Worm (Caenorhabditis elegans): ENCODE data around the gene cdd-2.

Gene cdd-2

ce11 chrIV:7554351-7554750 lies 6.7 kb upstream of the cdd-2 start, which contains the start of gene F49E8.6:
Gene F49E8.6, minus strand, starts transcription at chrIV:7554667.
- TF ChIP-seq hmg-1.2 (GFP tag; IDR thresholded peaks at IDR 0.05) (peak; percentile 38; the same call in 1 of the 2 replicates), ets-4 (GFP tag; optimal IDR thresholded peaks at IDR 0.05) (no peak)

- no peak for TF ChIP-seq xnd-1 (tag; optimal IDR thresholded peaks at IDR 0.05)
- no peak for TF ChIP-seq Y79H2A.3 (GFP tag; conservative IDR thresholded peaks at IDR 0.05)
- TF ChIP-seq Y56A3A.18 (GFP tag; IDR thresholded peaks at IDR 0.05): no peak
- no peak for TF ChIP-seq unc-130 (GFP tag; optimal IDR thresholded peaks at IDR 0.05)
- no peak for TF ChIP-seq sdz-38 (tag; optimal IDR thresholded peaks at IDR 0.05)
- 0 out of 2 replicates have a peak, but pooled peaks have one; percentile 51 for TF ChIP-seq Y53G8AR.9 (GFP tag; conservative IDR thresholded peaks at IDR 0.05)
- TF ChIP-seq T07F8.4 (tag; optimal IDR thresholded peaks at IDR 0.05): no peak
- TF ChIP-seq attf-6 (GFP tag; IDR thresholded peaks at IDR 0.05): no peak
- TF ChIP-seq hmg-1.2 (GFP tag; IDR thresholded peaks at IDR 0.05): peak; percentile 91
- TF ChIP-seq efl-1 (GFP tag; optimal IDR thresholded peaks at IDR 0.05): no peak
- TF ChIP-seq ama-1 (optimal IDR thresholded peaks at IDR 0.05): no peak
- no peak for TF ChIP-seq ama-1 (GFP tag; optimal IDR thresholded peaks at IDR 0.05)
- TF ChIP-seq attf-3 (GFP tag; conservative IDR thresholded peaks at IDR 0.05): no peak
- no peak for TF ChIP-seq akir-1 (GFP tag; optimal IDR thresholded peaks at IDR 0.05)
- no peak for TF ChIP-seq rec-8 (tag; optimal IDR thresholded peaks at IDR 0.05)
- no peak for TF ChIP-seq athp-1 (tag; optimal IDR thresholded peaks at IDR 0.05)
- TF ChIP-seq K11D2.4 (GFP tag; IDR thresholded peaks at IDR 0.05): no peak
- TF ChIP-seq ztf-18 (tag; optimal IDR thresholded peaks at IDR 0.05): no peak
- no peak for TF ChIP-seq pha-4 (tag; optimal IDR thresholded peaks at IDR 0.05)
- TF ChIP-seq nfya-1 (tag; optimal IDR thresholded peaks at IDR 0.05; ENCODE audit: borderline replicate concordance, insufficient read depth): no peak
- no peak for TF ChIP-seq D2030.7 (GFP tag; IDR thresholded peaks at IDR 0.05)
- no peak for TF ChIP-seq tlf-1 (GFP tag; optimal IDR thresholded peaks at IDR 0.05)
- TF ChIP-seq ztf-3 (GFP tag; optimal IDR thresholded peaks at IDR 0.05): no peak
- no peak for TF ChIP-seq zfh-2 (GFP tag; conservative IDR thresholded peaks at IDR 0.05)
- TF ChIP-seq hlh-12 (tag; optimal IDR thresholded peaks at IDR 0.05): no peak
- no peak for TF ChIP-seq dpl-1 (GFP tag; optimal IDR thresholded peaks at IDR 0.05)
- TF ChIP-seq F57C9.4 (tag; optimal IDR thresholded peaks at IDR 0.05): no peak
- TF ChIP-seq ztf-26 (tag; optimal IDR thresholded peaks at IDR 0.05): no peak
- no peak for TF ChIP-seq C17E4.6 (GFP tag; IDR thresholded peaks at IDR 0.05)
- TF ChIP-seq nhr-80 (tag; optimal IDR thresholded peaks at IDR 0.05): peak; percentile 64
- no peak for TF ChIP-seq ceh-58 (GFP tag; IDR thresholded peaks at IDR 0.05)
- TF ChIP-seq madf-6 (GFP tag; IDR thresholded peaks at IDR 0.05): 0 out of 2 replicates have a peak, but pooled peaks have one; percentile 7
- TF ChIP-seq him-1 (tag; optimal IDR thresholded peaks at IDR 0.05): no peak
- TF ChIP-seq F22D6.2 (tag; optimal IDR thresholded peaks at IDR 0.05): no peak
- no peak for TF ChIP-seq atf-7 (tag; optimal IDR thresholded peaks at IDR 0.05)
- TF ChIP-seq lin-54 (GFP tag; optimal IDR thresholded peaks at IDR 0.05): no peak
- no peak for TF ChIP-seq lag-1 (GFP tag; IDR thresholded peaks at IDR 0.05)
- no peak for TF ChIP-seq mxl-1 (tag; optimal IDR thresholded peaks at IDR 0.05)
- peak; percentile 34 for TF ChIP-seq lin-40 (tag; optimal IDR thresholded peaks at IDR 0.05)
- no peak for TF ChIP-seq ceh-91 (GFP tag; IDR thresholded peaks at IDR 0.05)
- TF ChIP-seq F37B4.10 (GFP tag; IDR thresholded peaks at IDR 0.05): no peak
- no peak for TF ChIP-seq B0261.1 (tag; optimal IDR thresholded peaks at IDR 0.05)
- 0 out of 2 replicates have a peak, but pooled peaks have one; percentile 13 for TF ChIP-seq pbrm-1 (GFP tag; IDR thresholded peaks at IDR 0.05)
- TF ChIP-seq K12H6.12 (tag; optimal IDR thresholded peaks at IDR 0.05): no peak
- TF ChIP-seq Y53F4B.3 (GFP tag; IDR thresholded peaks at IDR 0.05): no peak
- no peak for TF ChIP-seq Y67H2A.10 (GFP tag; conservative IDR thresholded peaks at IDR 0.05)
- no peak for TF ChIP-seq gei-17 (GFP tag; optimal IDR thresholded peaks at IDR 0.05)
Measured at ce11 chrIV:7552958-7553553, 5.4 kb upstream of the cdd-2 start, which contains the start of gene dif-1. Gene dif-1, minus strand, starts transcription at chrIV:7553008.
